Fruit fly (Drosophila melanogaster) whole organism, embryonic: ENCODE measurements around the gene CG5731.
A peak's percentile ranks its signal among the peaks of the same experiment; 100 is the strongest.

ENCODE experiments used
- CG12155 ChIP-seq: fragments of 200-800 bp; sonication (Bioruptor generic); optimal IDR thresholded peaks from 3 replicates; lab custom pipeline; 2016; ENCODE audit warnings: missing biosample characterization, missing genetic modification characterization
- CG1602 ChIP-seq: fragments of 200-800 bp; sonication (Bioruptor generic); optimal IDR thresholded peaks from 3 replicates; lab custom pipeline; 2016; ENCODE audit warnings: missing biosample characterization, missing genetic modification characterization
- CG1603 ChIP-seq: fragments of 200-800 bp; sonication (Bioruptor generic); optimal IDR thresholded peaks from 2 replicates; lab custom pipeline; 2019; ENCODE audit warnings: missing biosample characterization, mild to moderate bottlenecking, missing genetic modification characterization, moderate library complexity
- CG16813 ChIP-seq: fragments of 200-800 bp; sonication (Bioruptor generic); IDR thresholded peaks from 3 replicates; pipeline ENCODE4 v1.3.6; 2022; ENCODE audit warnings: missing biosample characterization, missing genetic modification characterization; ENCODE audit not compliant: partially characterized antibody
- CG16863 ChIP-seq: fragments of 200-800 bp; sonication (Bioruptor generic); optimal IDR thresholded peaks from 3 replicates; lab custom pipeline; 2016; ENCODE audit warnings: missing biosample characterization, missing genetic modification characterization
- CG17361 ChIP-seq: fragments of 200-800 bp; sonication (Bioruptor generic); IDR thresholded peaks from 3 replicates; pipeline ENCODE4 v1.3.6; 2022; ENCODE audit warnings: missing biosample characterization, missing genetic modification characterization
- CG2875 ChIP-seq: fragments of 200-800 bp; sonication (Bioruptor generic); optimal IDR thresholded peaks from 2 replicates; lab custom pipeline; 2017; ENCODE audit warnings: missing biosample characterization, mild to moderate bottlenecking, missing genetic modification characterization, missing genetic modification reagents
- CG30431 ChIP-seq: fragments of 200-800 bp; sonication (Bioruptor generic); optimal IDR thresholded peaks from 2 replicates; lab custom pipeline; 2017; ENCODE audit warnings: missing biosample characterization, missing genetic modification characterization
- CG31441 ChIP-seq: fragments of 200-800 bp; sonication (Bioruptor generic); IDR thresholded peaks from 2 replicates; pipeline ENCODE4 v1.3.6; 2022; ENCODE audit warnings: missing biosample characterization, missing genetic modification characterization
- CG34224 ChIP-seq: fragments of 200-800 bp; sonication (Bioruptor generic); IDR thresholded peaks from 3 replicates; pipeline ENCODE4 v1.3.6; 2022; ENCODE audit warnings: missing biosample characterization, missing genetic modification characterization; ENCODE audit not compliant: partially characterized antibody
- CG42726 ChIP-seq: fragments of 200-800 bp; sonication (Bioruptor generic); IDR thresholded peaks from 2 replicates; pipeline ENCODE4 v1.3.6; 2022; ENCODE audit warnings: missing biosample characterization, missing genetic modification characterization; ENCODE audit not compliant: partially characterized antibody
- CG4282 ChIP-seq: fragments of 200-800 bp; sonication (Bioruptor generic); optimal IDR thresholded peaks from 2 replicates; lab custom pipeline; 2016; ENCODE audit warnings: missing biosample characterization, missing genetic modification characterization
- CG5245 ChIP-seq: fragments of 200-800 bp; sonication (Bioruptor generic); optimal IDR thresholded peaks from 3 replicates; lab custom pipeline; 2016; ENCODE audit warnings: missing biosample characterization, missing genetic modification characterization
- CG6654 ChIP-seq: fragments of 200-800 bp; sonication (Bioruptor generic); optimal IDR thresholded peaks from 2 replicates; lab custom pipeline; 2017; ENCODE audit warnings: missing biosample characterization, mild to moderate bottlenecking, missing genetic modification characterization
- CG7271 ChIP-seq: fragments of 200-800 bp; sonication (Bioruptor generic); optimal IDR thresholded peaks from 2 replicates; lab custom pipeline; 2018; ENCODE audit warnings: missing biosample characterization, mild to moderate bottlenecking, missing genetic modification characterization, moderate library complexity
- CG7357 ChIP-seq: fragments of 200-800 bp; sonication (Bioruptor generic); IDR thresholded peaks from 3 replicates; pipeline ENCODE4 v1.3.6; 2022; ENCODE audit warnings: missing biosample characterization, missing genetic modification characterization
- CG9817 ChIP-seq: fragments of 200-800 bp; sonication (Bioruptor generic); optimal IDR thresholded peaks from 2 replicates; lab custom pipeline; 2018; ENCODE audit warnings: missing biosample characterization, mild to moderate bottlenecking, missing genetic modification characterization, moderate library complexity
- Chrac-16 ChIP-seq: fragments of 200-800 bp; sonication (Bioruptor generic); optimal IDR thresholded peaks from 3 replicates; lab custom pipeline; 2016; ENCODE audit warnings: missing biosample characterization, missing genetic modification characterization
- CrebB ChIP-seq: fragments of 200-800 bp; sonication (Bioruptor generic); optimal IDR thresholded peaks from 3 replicates; lab custom pipeline; 2018; ENCODE audit warnings: missing biosample characterization, mild to moderate bottlenecking, missing genetic modification characterization
- Dip2 ChIP-seq: fragments of 200-800 bp; sonication (Bioruptor generic); IDR thresholded peaks from 2 replicates; pipeline ENCODE4 v1.3.6; 2022; ENCODE audit warnings: missing biosample characterization, missing genetic modification characterization
- GATAe ChIP-seq: fragments of 200-800 bp; sonication (Bioruptor generic); conservative IDR thresholded peaks from 2 replicates; pipeline ENCODE4 v1.3.6; 2022; ENCODE audit warnings: missing biosample characterization, missing genetic modification characterization
- HLHmδ ChIP-seq: fragments of 200-800 bp; sonication (Bioruptor generic); optimal IDR thresholded peaks from 2 replicates; lab custom pipeline; 2018; ENCODE audit warnings: missing biosample characterization, mild to moderate bottlenecking, missing genetic modification characterization, moderate library complexity
- Kr ChIP-seq: fragments of 200-800 bp; sonication (Bioruptor generic); optimal IDR thresholded peaks from 2 replicates; lab custom pipeline; 2017; ENCODE audit warnings: missing biosample characterization, mild to moderate bottlenecking, missing genetic modification characterization
- Oaz ChIP-seq: fragments of 200-800 bp; sonication (Bioruptor generic); IDR thresholded peaks from 2 replicates; pipeline ENCODE4 v1.3.6; 2022; ENCODE audit warnings: missing biosample characterization, missing genetic modification characterization
- Scr ChIP-seq: fragments of 200-800 bp; sonication (Bioruptor generic); IDR thresholded peaks from 2 replicates; pipeline ENCODE4 v1.3.6; 2022; ENCODE audit warnings: missing biosample characterization, missing genetic modification characterization; ENCODE audit not compliant: partially characterized antibody
- abd-A ChIP-seq: fragments of 200-800 bp; sonication (Bioruptor generic); optimal IDR thresholded peaks from 3 replicates; lab custom pipeline; 2019; ENCODE audit warnings: missing biosample characterization, mild to moderate bottlenecking, missing genetic modification characterization, moderate library complexity
- cato ChIP-seq: fragments of 200-800 bp; sonication (Bioruptor generic); optimal IDR thresholded peaks from 2 replicates; lab custom pipeline; 2016; ENCODE audit warnings: missing biosample characterization, missing genetic modification characterization, borderline replicate concordance
- ci ChIP-seq: fragments of 200-800 bp; sonication (Bioruptor generic); IDR thresholded peaks from 3 replicates; pipeline ENCODE4 v1.3.6; 2022; ENCODE audit warnings: missing biosample characterization, missing genetic modification characterization
- croc ChIP-seq: fragments of 200-800 bp; sonication (Bioruptor generic); conservative IDR thresholded peaks from 3 replicates; pipeline ENCODE4 v1.3.6; 2022; ENCODE audit warnings: missing biosample characterization, missing genetic modification characterization
- hth ChIP-seq: fragments of >200 bp; optimal IDR thresholded peaks from 2 replicates; lab custom pipeline; 2017; ENCODE audit warnings: inconsistent platforms
- lbe ChIP-seq: fragments of 200-800 bp; sonication (Bioruptor generic); optimal IDR thresholded peaks from 2 replicates; lab custom pipeline; 2016; ENCODE audit warnings: missing biosample characterization, mild to moderate bottlenecking, missing genetic modification characterization
- peb ChIP-seq: fragments of 200-800 bp; sonication (Bioruptor generic); IDR thresholded peaks from 2 replicates; pipeline ENCODE4 v1.3.6; 2022; ENCODE audit warnings: missing biosample characterization, missing genetic modification characterization
- prd ChIP-seq, 3 experiments: fragments of >200 bp in 2 of 3; fragments of 200-800 bp in 1 of 3; sonication (Bioruptor generic) in 1 of 3; optimal IDR thresholded peaks in 2 of 3; IDR thresholded peaks in 1 of 3; 2 replicates in 2 of 3; 3 replicates in 1 of 3; pipeline versions ENCODE4 v1.3.6 to Lab custom; 2017 to 2022; ENCODE audit warnings: missing biosample characterization in 1 of 3, missing genetic modification characterization in 1 of 3
- pum ChIP-seq: fragments of 200-800 bp; sonication (Bioruptor generic); optimal IDR thresholded peaks from 2 replicates; lab custom pipeline; 2016; ENCODE audit warnings: missing biosample characterization, missing genetic modification characterization
- pzg ChIP-seq: fragments of 200-800 bp; sonication (Bioruptor generic); optimal IDR thresholded peaks from 3 replicates; lab custom pipeline; 2018; ENCODE audit warnings: missing biosample characterization, mild to moderate bottlenecking, missing genetic modification characterization, moderate library complexity
- repo ChIP-seq: fragments of 200-800 bp; sonication (Bioruptor generic); optimal IDR thresholded peaks from 2 replicates; lab custom pipeline; 2016; ENCODE audit warnings: missing biosample characterization, missing genetic modification characterization
- ro ChIP-seq: fragments of 200-800 bp; sonication (Bioruptor generic); IDR thresholded peaks from 2 replicates; pipeline ENCODE4 v1.3.6; 2022; ENCODE audit warnings: missing biosample characterization, missing genetic modification characterization
- sc ChIP-seq, 3 experiments: fragments of >200 bp in 2 of 3; fragments of 200-800 bp in 1 of 3; sonication (Bioruptor generic) in 1 of 3; optimal IDR thresholded peaks; 2 replicates in 2 of 3; 3 replicates in 1 of 3; lab custom pipeline; 2017; ENCODE audit warnings: mild to moderate bottlenecking in 1 of 3, missing biosample characterization in 1 of 3, missing genetic modification characterization in 1 of 3, missing genetic modification reagents in 1 of 3
- sd ChIP-seq: fragments of 200-800 bp; sonication (Bioruptor generic); optimal IDR thresholded peaks from 3 replicates; lab custom pipeline; 2018; ENCODE audit warnings: missing biosample characterization, mild to moderate bottlenecking, missing genetic modification characterization, moderate library complexity
- sens ChIP-seq: fragments of 200-800 bp; sonication (Bioruptor generic); peaks from one replicate; lab custom pipeline; 2016; ENCODE audit warnings: missing biosample characterization, missing genetic modification characterization
- ssp ChIP-seq: fragments of 200-800 bp; sonication (Bioruptor generic); IDR thresholded peaks from 2 replicates; pipeline ENCODE4 v1.3.6; 2022; ENCODE audit warnings: missing biosample characterization, missing genetic modification characterization
- stc ChIP-seq: fragments of 200-800 bp; sonication (Bioruptor generic); IDR thresholded peaks from 2 replicates; pipeline ENCODE4 v1.3.6; 2022; ENCODE audit warnings: missing biosample characterization, missing genetic modification characterization
- tgo ChIP-seq: fragments of 200-800 bp; sonication (Bioruptor generic); IDR thresholded peaks from 3 replicates; pipeline ENCODE4 v1.3.6; 2022; ENCODE audit warnings: missing biosample characterization, missing genetic modification characterization
- tna ChIP-seq: fragments of 200-800 bp; sonication (Bioruptor generic); IDR thresholded peaks from 2 replicates; pipeline ENCODE4 v1.3.6; 2022; ENCODE audit warnings: missing biosample characterization, missing genetic modification characterization; ENCODE audit not compliant: partially characterized antibody
- trh ChIP-seq: fragments of 200-800 bp; sonication (Bioruptor generic); optimal IDR thresholded peaks from 2 replicates; lab custom pipeline; 2016; ENCODE audit warnings: missing biosample characterization, missing genetic modification characterization
- vnd ChIP-seq: fragments of 200-800 bp; sonication (Bioruptor generic); IDR thresholded peaks from 3 replicates; pipeline ENCODE4 v1.3.6; 2022; ENCODE audit warnings: missing biosample characterization, missing genetic modification characterization; ENCODE audit not compliant: partially characterized antibody
- zen ChIP-seq: fragments of 200-800 bp; sonication (Bioruptor generic); optimal IDR thresholded peaks from 3 replicates; lab custom pipeline; 2018; ENCODE audit warnings: missing biosample characterization, mild to moderate bottlenecking, missing genetic modification characterization, moderate library complexity
- zf30C ChIP-seq: fragments of 200-800 bp; sonication (Bioruptor generic); optimal IDR thresholded peaks from 3 replicates; lab custom pipeline; 2018; ENCODE audit warnings: missing biosample characterization, mild to moderate bottlenecking, missing genetic modification characterization

The CG5731 gene

DNA sequence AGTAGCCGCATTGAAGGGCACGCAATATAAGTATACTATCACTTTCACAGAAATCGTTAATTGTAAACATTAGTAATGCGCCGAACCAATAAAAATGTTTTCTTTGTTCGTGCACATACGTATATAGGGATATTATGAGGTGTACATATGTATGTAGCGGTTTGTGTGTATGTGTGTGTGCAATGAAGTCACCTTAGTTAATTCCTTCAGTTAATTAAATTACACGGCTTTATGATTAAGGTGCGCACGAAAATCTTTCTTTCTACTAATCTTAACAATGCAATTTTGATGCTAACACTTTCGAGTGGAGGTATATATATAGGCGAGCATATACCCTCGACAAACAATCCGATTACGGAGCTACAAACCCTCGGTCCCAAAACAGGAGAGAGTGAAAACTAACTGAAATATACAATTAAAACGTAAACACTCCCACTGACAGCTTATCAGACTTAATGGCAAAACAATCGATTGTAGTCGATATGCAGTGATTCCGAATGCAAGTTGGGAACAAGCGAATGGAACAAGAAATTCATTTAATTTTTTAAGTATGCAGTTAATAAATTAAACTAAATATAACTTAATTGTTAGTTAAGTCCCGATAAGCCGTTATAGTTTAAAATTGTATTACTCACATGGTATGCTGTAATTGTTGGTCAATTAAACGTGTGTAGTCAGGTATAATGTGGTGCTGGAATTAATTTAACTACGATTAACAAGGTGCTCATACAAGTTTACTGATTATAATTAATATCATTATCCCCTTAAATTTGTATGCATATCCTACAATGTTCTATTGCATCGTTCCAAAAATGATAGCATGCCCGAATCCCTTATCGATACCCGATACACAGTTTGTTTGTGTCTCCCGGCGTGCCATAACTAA is 11.2 kb upstream of the CG5731 start, which contains the start of the genes Npc1a and Prosalpha6 (continued):
- no peak for TF ChIP-seq CG42726 (GFP tag; lab: Robert Waterston, UW)
- peak; percentile 16 for TF ChIP-seq CG12155 (GFP tag; lab: Kevin White, UChicago)
- peak; percentile 77 for TF ChIP-seq sens (GFP tag; lab: Kevin White, UChicago)
- TF ChIP-seq vnd (GFP tag; lab: Robert Waterston, UW): peak; percentile 59; the same call in 1 of the 3 replicates
- no peak for TF ChIP-seq CG30431 (GFP tag; lab: Kevin White, UChicago)
- no peak for TF ChIP-seq sc (optimal IDR thresholded peaks at IDR 0.05; lab: Kevin White, UChicago)
- no peak for TF ChIP-seq sc (GFP tag; optimal IDR thresholded peaks at IDR 0.05; lab: Kevin White, UChicago)
- no peak for TF ChIP-seq lbe (GFP tag; lab: Kevin White, UChicago)
- no peak for TF ChIP-seq repo (GFP tag; lab: Kevin White, UChicago)
- TF ChIP-seq trh (GFP tag; lab: Kevin White, UChicago): no peak
- no peak for TF ChIP-seq abd-A
- TF ChIP-seq Scr (GFP tag; lab: Robert Waterston, UW): peak; percentile 69
- no peak for TF ChIP-seq CG4282 (GFP tag; lab: Kevin White, UChicago)
- TF ChIP-seq GATAe (GFP tag; lab: Robert Waterston, UW): no peak
- TF ChIP-seq pum (GFP tag; lab: Kevin White, UChicago): no peak
- no peak for TF ChIP-seq zf30C (GFP tag; lab: Kevin White, UChicago)
- no peak for TF ChIP-seq Oaz
- no peak for TF ChIP-seq CG9817
- no peak for TF ChIP-seq prd (optimal IDR thresholded peaks at IDR 0.05; lab: Kevin White, UChicago)
- no peak for TF ChIP-seq prd (GFP tag; IDR thresholded peaks at IDR 0.05; lab: Robert Waterston, UW)
- TF ChIP-seq CG2875 (GFP tag; lab: Kevin White, UChicago): no peak
- no peak for TF ChIP-seq stc (GFP tag; lab: Robert Waterston, UW)
- no peak for TF ChIP-seq CG5245 (GFP tag; lab: Kevin White, UChicago)
- no peak for TF ChIP-seq CG31441
- TF ChIP-seq CG6654 (GFP tag; lab: Kevin White, UChicago): no peak
- peak; percentile 77 for TF ChIP-seq pzg (GFP tag; lab: Kevin White, UChicago)
- no peak for TF ChIP-seq CG1602 (GFP tag; lab: Kevin White, UChicago)
- peak; percentile 68; the same call in 1 of the 3 replicates for TF ChIP-seq CG17361 (GFP tag; lab: Robert Waterston, UW)
- no peak for TF ChIP-seq CG7357 (GFP tag; lab: Robert Waterston, UW)
- TF ChIP-seq ci (GFP tag; lab: Robert Waterston, UW): no peak
- TF ChIP-seq tgo (GFP tag; lab: Robert Waterston, UW): no peak
- TF ChIP-seq sd: no peak
- TF ChIP-seq CrebB (tag; lab: Kevin White, UChicago): no peak
- no peak for TF ChIP-seq CG16863 (GFP tag; lab: Kevin White, UChicago)
- TF ChIP-seq Chrac-16 (GFP tag; lab: Kevin White, UChicago): no peak
- TF ChIP-seq CG7271 (tag; lab: Kevin White, UChicago): no peak
- peak; percentile 71; the same call in 2 of the 3 replicates for TF ChIP-seq CG16813
- TF ChIP-seq ro: no peak
- TF ChIP-seq croc: no peak
- TF ChIP-seq Dip2: no peak
- TF ChIP-seq Kr: no peak
- TF ChIP-seq cato: no peak
- no peak for TF ChIP-seq CG34224
- peak; percentile 100 for TF ChIP-seq CG1603 (tag; lab: Kevin White, UChicago)
- no peak for TF ChIP-seq hth (lab: Kevin White, UChicago)
- TF ChIP-seq ssp (GFP tag; lab: Robert Waterston, UW): peak; percentile 68
- no peak for TF ChIP-seq peb (GFP tag; lab: Robert Waterston, UW)
- TF ChIP-seq HLHmδ (GFP tag; lab: Kevin White, UChicago): no peak
- no peak for TF ChIP-seq tna (GFP tag; lab: Robert Waterston, UW)
- TF ChIP-seq zen (tag; lab: Kevin White, UChicago): peak; percentile 70
